Fruit fly (Drosophila melanogaster) whole organism, wandering third instar larva: ENCODE results near the gene Rheb.

ENCODE experiments used
- Abd-B ChIP-seq: fragments of >200 bp; optimal IDR thresholded peaks from 2 replicates; lab custom pipeline; 2017; ENCODE audit warnings: missing biosample characterization, missing genetic modification characterization
- CG32264 ChIP-seq: fragments of 200-800 bp; sonication (Bioruptor generic); optimal IDR thresholded peaks from 2 replicates; lab custom pipeline; 2016; ENCODE audit warnings: missing biosample characterization, missing genetic modification characterization
- CG9705 ChIP-seq: fragments of 200-800 bp; sonication (Bioruptor generic); optimal IDR thresholded peaks from 2 replicates; lab custom pipeline; 2018; ENCODE audit warnings: missing biosample characterization, mild to moderate bottlenecking, missing genetic modification characterization
- CrebA ChIP-seq: fragments of 200-800 bp; sonication (Bioruptor generic); optimal IDR thresholded peaks from 2 replicates; lab custom pipeline; 2016; ENCODE audit warnings: missing biosample characterization, mild to moderate bottlenecking, missing genetic modification characterization, borderline replicate concordance
- Dfd ChIP-seq: fragments of >200 bp; optimal IDR thresholded peaks from 2 replicates; lab custom pipeline; 2017; ENCODE audit warnings: missing biosample characterization, missing genetic modification characterization
- Dif ChIP-seq: fragments of 200-275, 200-300 bp; sonication (Bioruptor generic); optimal IDR thresholded peaks from 2 replicates; lab custom pipeline; 2018; ENCODE audit warnings: missing biosample characterization, missing genetic modification characterization; ENCODE audit not compliant: partially characterized antibody
- GATAd ChIP-seq: sonication (Bioruptor generic); optimal IDR thresholded peaks from 2 replicates; lab custom pipeline; 2016; ENCODE audit warnings: missing biosample characterization, missing genetic modification characterization
- HLH106 ChIP-seq: fragments of 200-800 bp; optimal IDR thresholded peaks from 3 replicates; lab custom pipeline; 2019; ENCODE audit warnings: missing biosample characterization, mild to moderate bottlenecking, missing genetic modification characterization, moderate library complexity
- Hnf4 ChIP-seq: fragments of 200-800 bp; sonication (Bioruptor generic); optimal IDR thresholded peaks from 2 replicates; lab custom pipeline; 2016; ENCODE audit warnings: missing biosample characterization, mild to moderate bottlenecking, missing genetic modification characterization
- Hr78 ChIP-seq: fragments of >200 bp; optimal IDR thresholded peaks from 2 replicates; lab custom pipeline; 2017; ENCODE audit warnings: missing biosample characterization, missing genetic modification characterization
- Hr83 ChIP-seq: fragments of 200-300 bp; sonication (Bioruptor generic); optimal IDR thresholded peaks from 2 replicates; lab custom pipeline; 2016; ENCODE audit warnings: missing biosample characterization, mild to moderate bottlenecking, missing genetic modification characterization, moderate library complexity; ENCODE audit not compliant: poor library complexity, severe bottlenecking
- Jra ChIP-seq: sonication (Bioruptor generic); optimal IDR thresholded peaks from 2 replicates; lab custom pipeline; 2016; ENCODE audit warnings: missing biosample characterization, missing genetic modification characterization
- Mio ChIP-seq: sonication (Bioruptor generic); optimal IDR thresholded peaks from 2 replicates; lab custom pipeline; 2016; ENCODE audit warnings: missing biosample characterization, missing genetic modification characterization
- Myc ChIP-seq: fragments of >200 bp; optimal IDR thresholded peaks from 2 replicates; lab custom pipeline; 2017
- N ChIP-seq: fragments of >200 bp; optimal IDR thresholded peaks from 2 replicates; lab custom pipeline; 2018; ENCODE audit warnings: missing biosample characterization, missing external identifiers, missing genetic modification characterization
- OdsH ChIP-seq: fragments of 200-800 bp; sonication (Bioruptor generic); optimal IDR thresholded peaks from 2 replicates; lab custom pipeline; 2016; ENCODE audit warnings: missing biosample characterization, mild to moderate bottlenecking, missing genetic modification characterization
- Rel ChIP-seq, 2 experiments: fragments of 200-800 bp; sonication (Bioruptor generic) in 1 of 2; optimal IDR thresholded peaks; 2 replicates in 1 of 2; 3 replicates in 1 of 2; lab custom pipeline; 2016 to 2019; ENCODE audit warnings: mild to moderate bottlenecking in 2 of 2, missing biosample characterization in 2 of 2, missing genetic modification characterization in 2 of 2, moderate library complexity in 1 of 2
- Sp1 ChIP-seq: fragments of 200-800 bp; sonication (Bioruptor generic); optimal IDR thresholded peaks from 3 replicates; lab custom pipeline; 2019; ENCODE audit warnings: missing biosample characterization, mild to moderate bottlenecking, missing genetic modification characterization, moderate library complexity
- Vsx2 ChIP-seq: fragments of 200-300, 225-300 bp; sonication (Bioruptor generic); optimal IDR thresholded peaks from 2 replicates; lab custom pipeline; 2018; ENCODE audit warnings: missing biosample characterization, missing genetic modification characterization; ENCODE audit not compliant: partially characterized antibody
- br ChIP-seq: fragments of 200-800 bp; sonication (Bioruptor generic); optimal IDR thresholded peaks from 2 replicates; lab custom pipeline; 2016; ENCODE audit warnings: missing biosample characterization, missing genetic modification characterization
- brk ChIP-seq: fragments of 200-800 bp; sonication (Bioruptor generic); optimal IDR thresholded peaks from 2 replicates; lab custom pipeline; 2016; ENCODE audit warnings: missing biosample characterization, mild to moderate bottlenecking, missing genetic modification characterization
- dl ChIP-seq, 2 experiments: fragments of 175-275, 200-275 bp in 1 of 2; fragments of 200-275 bp in 1 of 2; sonication (Bioruptor generic); optimal IDR thresholded peaks; lab custom pipeline; 2018; ENCODE audit warnings: mild to moderate bottlenecking in 2 of 2, missing biosample characterization in 2 of 2, missing genetic modification characterization in 2 of 2, moderate library complexity in 2 of 2; ENCODE audit not compliant: partially characterized antibody in 2 of 2, insufficient read depth in 1 of 2
- dmrt93B ChIP-seq: fragments of 200-800 bp; sonication (Bioruptor generic); optimal IDR thresholded peaks from 2 replicates; lab custom pipeline; 2018; ENCODE audit warnings: missing biosample characterization, mild to moderate bottlenecking, missing genetic modification characterization
- dsf ChIP-seq: sonication (Bioruptor generic); optimal IDR thresholded peaks from 2 replicates; lab custom pipeline; 2016; ENCODE audit warnings: missing biosample characterization, missing genetic modification characterization, borderline replicate concordance
- ey ChIP-seq: fragments of 200-800 bp; sonication (Bioruptor generic); optimal IDR thresholded peaks from 2 replicates; lab custom pipeline; 2016; ENCODE audit warnings: missing biosample characterization, missing genetic modification characterization
- foxo ChIP-seq, 2 experiments: fragments of 200-800 bp; sonication (Bioruptor generic); optimal IDR thresholded peaks; 2 replicates in 1 of 2; 3 replicates in 1 of 2; lab custom pipeline; 2016 to 2017; ENCODE audit warnings: missing biosample characterization in 2 of 2, missing genetic modification characterization in 2 of 2
- fru ChIP-seq: fragments of 200-800 bp; sonication (Bioruptor generic); optimal IDR thresholded peaks from 3 replicates; lab custom pipeline; 2016; ENCODE audit warnings: missing biosample characterization, mild to moderate bottlenecking, missing genetic modification characterization
- h ChIP-seq: fragments of 200-800 bp; sonication (Bioruptor generic); optimal IDR thresholded peaks from 3 replicates; lab custom pipeline; 2016; ENCODE audit warnings: missing biosample characterization, mild to moderate bottlenecking, missing genetic modification characterization
- jim ChIP-seq: fragments of 175-275, 200-325 bp; sonication (Bioruptor generic); optimal IDR thresholded peaks from 2 replicates; lab custom pipeline; 2016; ENCODE audit warnings: missing biosample characterization, mild to moderate bottlenecking, missing genetic modification characterization
- lola ChIP-seq: fragments of >200 bp; optimal IDR thresholded peaks from 2 replicates; lab custom pipeline; 2017; ENCODE audit warnings: missing biosample characterization, missing genetic modification characterization
- pan ChIP-seq: fragments of >200 bp; optimal IDR thresholded peaks from 2 replicates; lab custom pipeline; 2017
- psq ChIP-seq: fragments of 200-800 bp; sonication (Bioruptor generic); optimal IDR thresholded peaks from 3 replicates; lab custom pipeline; 2017; ENCODE audit warnings: missing biosample characterization, mild to moderate bottlenecking, missing genetic modification characterization, moderate library complexity
- rgr ChIP-seq: fragments of 200-800 bp; sonication (Bioruptor generic); optimal IDR thresholded peaks from 3 replicates; lab custom pipeline; 2016; ENCODE audit warnings: missing biosample characterization, mild to moderate bottlenecking, missing genetic modification characterization
- sage ChIP-seq: fragments of 200-800 bp; sonication (Bioruptor generic); optimal IDR thresholded peaks from 2 replicates; lab custom pipeline; 2016; ENCODE audit warnings: missing biosample characterization, mild to moderate bottlenecking, missing genetic modification characterization
- sv ChIP-seq: fragments of 200-800 bp; sonication (Bioruptor generic); optimal IDR thresholded peaks from 3 replicates; lab custom pipeline; 2016; ENCODE audit warnings: missing biosample characterization, missing genetic modification characterization
- tai ChIP-seq: sonication (Bioruptor generic); optimal IDR thresholded peaks from 2 replicates; lab custom pipeline; 2016; ENCODE audit warnings: missing biosample characterization, missing genetic modification characterization
- usp ChIP-seq: fragments of >200 bp; optimal IDR thresholded peaks from 2 replicates; lab custom pipeline; 2017; ENCODE audit warnings: missing biosample characterization, missing genetic modification characterization
- woc ChIP-seq: sonication (Bioruptor generic); optimal IDR thresholded peaks from 2 replicates; lab custom pipeline; 2016; ENCODE audit warnings: missing biosample characterization, mild to moderate bottlenecking, missing genetic modification characterization

Gene Rheb

dm6 chr3R:5523070-5523637 lies 45.6 kb upstream of the Rheb start, which contains the start of the genes CG43845 and Nmdar1:
TSS of gene CG43845 (minus strand) at chr3R:5523120.
TSS of gene Nmdar1 (minus strand) at chr3R:5523328.
- TF ChIP-seq dsf (GFP tag; lab: Kevin White, UChicago) (no peak), pan (lab: Kevin White, UChicago) (no peak), dmrt93B (GFP tag; lab: Kevin White, UChicago) (no peak)

dm6 chr3R:5524804-5525203 lies 43.9 kb upstream of the Rheb start:
- TF ChIP-seq sage (GFP tag; lab: Kevin White, UChicago) (no peak), Hnf4 (GFP tag; lab: Kevin White, UChicago) (no peak), sv (no peak), HLH106 (tag; lab: Kevin White, UChicago) (no peak), h (no peak), br (GFP tag; lab: Kevin White, UChicago) (no peak), Jra (GFP tag; lab: Kevin White, UChicago) (no peak), Dif (no peak), Sp1 (GFP tag; lab: Kevin White, UChicago) (no peak), rgr (GFP tag; lab: Kevin White, UChicago) (no peak), tai (no peak), jim (GFP tag; lab: Kevin White, UChicago) (no peak), OdsH (GFP tag; lab: Kevin White, UChicago) (no peak), Mio (GFP tag; lab: Kevin White, UChicago) (no peak)

dm6 chr3R:5527563-5527962 lies 41.2 kb upstream of the Rheb start:
- no peak for TF ChIP-seq dl (GFP tag; optimal IDR thresholded peaks at IDR 0.05; lab: Kevin White, UChicago; ENCODE audit: insufficient read depth in 1 of 2, partially characterized antibody in 2 of 2)

dm6 chr3R:5547464-5547943 lies 21.2 kb upstream of the Rheb start, which contains the start of gene CG2519:
TSS of gene CG2519 (minus strand) at chr3R:5547775.
- TF ChIP-seq rgr (GFP tag; lab: Kevin White, UChicago) = no peak
- peak; percentile 62 for TF ChIP-seq woc (GFP tag; lab: Kevin White, UChicago)
- no peak for TF ChIP-seq dsf (GFP tag; lab: Kevin White, UChicago)
- peak; percentile 31 for TF ChIP-seq Dif
- no peak for TF ChIP-seq br (GFP tag; lab: Kevin White, UChicago)
- no peak for TF ChIP-seq Hnf4 (GFP tag; lab: Kevin White, UChicago)
- TF ChIP-seq Myc = peak; percentile 69
- no peak for TF ChIP-seq dl (GFP tag; optimal IDR thresholded peaks at IDR 0.05; lab: Kevin White, UChicago; ENCODE audit: insufficient read depth in 1 of 2, partially characterized antibody in 2 of 2)
- TF ChIP-seq foxo (GFP tag; optimal IDR thresholded peaks at IDR 0.05; lab: Kevin White, UChicago) = peak in 1 of 2 experiments; percentile 69
- no peak for TF ChIP-seq Rel (GFP tag; optimal IDR thresholded peaks at IDR 0.05; lab: Kevin White, UChicago)
- TF ChIP-seq Rel (tag; optimal IDR thresholded peaks at IDR 0.05; lab: Kevin White, UChicago) = peak; percentile 41
- TF ChIP-seq Hr83 = peak; percentile 87
- TF ChIP-seq ey (GFP tag; lab: Kevin White, UChicago) = peak; percentile 42
- TF ChIP-seq Abd-B (GFP tag; lab: Kevin White, UChicago) = no peak
- no peak for TF ChIP-seq CrebA (GFP tag; lab: Kevin White, UChicago)
- TF ChIP-seq brk = no peak
- no peak for TF ChIP-seq psq (GFP tag; lab: Kevin White, UChicago)
- no peak for TF ChIP-seq pan (lab: Kevin White, UChicago)
- no peak for TF ChIP-seq usp (GFP tag; lab: Kevin White, UChicago)
- TF ChIP-seq Vsx2 (GFP tag; lab: Kevin White, UChicago) = no peak
- no peak for TF ChIP-seq Mio (GFP tag; lab: Kevin White, UChicago)
- peak; percentile 44 for TF ChIP-seq sv
- no peak for TF ChIP-seq sage (GFP tag; lab: Kevin White, UChicago)
- peak; percentile 38 for TF ChIP-seq CG9705 (GFP tag; lab: Kevin White, UChicago)
- no peak for TF ChIP-seq dmrt93B (GFP tag; lab: Kevin White, UChicago)
- TF ChIP-seq Jra (GFP tag; lab: Kevin White, UChicago) = no peak
- no peak for TF ChIP-seq N
- TF ChIP-seq OdsH (GFP tag; lab: Kevin White, UChicago) = peak; percentile 32
- TF ChIP-seq HLH106 (tag; lab: Kevin White, UChicago) = no peak
- no peak for TF ChIP-seq Sp1 (GFP tag; lab: Kevin White, UChicago)
- no peak for TF ChIP-seq fru
- no peak for TF ChIP-seq GATAd (GFP tag; lab: Kevin White, UChicago)
- no peak for TF ChIP-seq jim (GFP tag; lab: Kevin White, UChicago)
- TF ChIP-seq tai = no peak
- TF ChIP-seq h = peak; percentile 87
- no peak for TF ChIP-seq Dfd (GFP tag; lab: Kevin White, UChicago)
- TF ChIP-seq lola (GFP tag; lab: Kevin White, UChicago) = no peak
- no peak for TF ChIP-seq Hr78 (GFP tag; lab: Kevin White, UChicago)
- TF ChIP-seq CG32264 = no peak
